Fruit fly (Drosophila melanogaster): ENCODE measurements around the gene CG33494.

The CG33494 gene

DNA sequence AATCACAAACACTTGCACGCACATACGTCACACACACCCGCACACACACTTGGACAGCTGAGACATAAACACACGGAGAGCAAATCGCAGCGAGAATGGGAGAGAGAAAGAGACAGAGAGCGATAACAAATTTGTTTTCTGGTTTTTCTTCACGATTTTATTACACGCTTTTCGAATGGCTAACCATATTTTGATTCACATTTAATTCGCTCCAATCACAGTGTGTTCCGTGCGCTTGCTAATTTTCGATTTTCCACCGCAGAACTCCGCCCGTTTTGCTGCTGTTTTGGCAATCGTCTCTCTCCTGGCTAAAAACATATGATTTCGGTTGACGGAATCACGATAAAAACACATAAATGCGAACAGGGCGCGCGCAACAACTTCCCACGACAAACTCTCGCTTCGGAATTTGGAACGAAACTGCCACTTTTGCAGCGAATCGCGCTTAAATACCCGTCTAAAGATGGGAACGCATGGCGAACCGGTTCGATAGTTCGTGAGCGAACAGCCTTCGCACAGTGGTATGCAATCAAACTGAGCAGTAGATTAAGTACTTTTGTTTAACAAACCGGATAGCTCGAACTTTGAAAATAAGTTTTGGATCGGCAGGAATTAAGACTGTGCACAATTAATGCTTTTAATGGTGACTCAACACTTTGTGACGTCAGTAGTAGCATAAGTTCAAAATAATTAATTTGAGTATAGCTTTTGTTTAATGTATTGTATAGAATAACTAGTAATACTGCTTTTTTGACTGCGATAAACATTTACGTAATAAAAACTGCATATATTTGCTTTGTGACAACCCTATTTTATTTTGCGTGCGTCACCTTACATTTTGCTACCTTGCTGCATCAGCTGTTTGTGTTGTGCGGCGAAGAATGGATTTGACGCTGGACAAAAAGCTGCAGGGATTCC, 22.1 kb downstream of the CG33494 start, which contains the start of the genes Fur1 and Vps33B (continued):
- TF ChIP-seq spab (GFP tag; optimal IDR thresholded peaks at IDR 0.05) (peak; percentile 90), Eip75B (GFP tag; optimal IDR thresholded peaks at IDR 0.05) (peak; percentile 98), achi (GFP tag; optimal IDR thresholded peaks at IDR 0.05) (peak; percentile 97), pdm3 (GFP tag; optimal IDR thresholded peaks at IDR 0.05) (peak; percentile 99), Eip78C (GFP tag) (peak; percentile 99), CG8119 (GFP tag; IDR thresholded peaks at IDR 0.05) (peak; percentile 95), CG6854 (GFP tag; optimal IDR thresholded peaks at IDR 0.05) (peak; percentile 78), Hr38 (GFP tag; optimal IDR thresholded peaks at IDR 0.05) (peak; percentile 91), CG9139 (GFP tag; optimal IDR thresholded peaks at IDR 0.05) (peak; percentile 76), CG34406 (GFP tag; optimal IDR thresholded peaks at IDR 0.05) (peak; percentile 97), CG8319 (GFP tag; optimal IDR thresholded peaks at IDR 0.05) (peak; percentile 96), CG11294 (GFP tag; IDR thresholded peaks at IDR 0.05) (peak; percentile 92), CG1621 (tag; optimal IDR thresholded peaks at IDR 0.05) (peak; percentile 94), CG15336 (GFP tag; IDR thresholded peaks at IDR 0.05) (peak; percentile 96), lz (GFP tag; optimal IDR thresholded peaks at IDR 0.05) (peak; percentile 99), CG3032 (tag; optimal IDR thresholded peaks at IDR 0.05) (peak; percentile 96), CG6163 (GFP tag; IDR thresholded peaks at IDR 0.05) (peak; percentile 95), acj6 (GFP tag; optimal IDR thresholded peaks at IDR 0.05) (peak; percentile 98), fd59A (GFP tag; optimal IDR thresholded peaks at IDR 0.05) (peak; percentile 95), CG8632 (GFP tag; optimal IDR thresholded peaks at IDR 0.05) (peak; percentile 97), CG3919 (GFP tag; optimal IDR thresholded peaks at IDR 0.05) (peak; percentile 98)

DNA sequence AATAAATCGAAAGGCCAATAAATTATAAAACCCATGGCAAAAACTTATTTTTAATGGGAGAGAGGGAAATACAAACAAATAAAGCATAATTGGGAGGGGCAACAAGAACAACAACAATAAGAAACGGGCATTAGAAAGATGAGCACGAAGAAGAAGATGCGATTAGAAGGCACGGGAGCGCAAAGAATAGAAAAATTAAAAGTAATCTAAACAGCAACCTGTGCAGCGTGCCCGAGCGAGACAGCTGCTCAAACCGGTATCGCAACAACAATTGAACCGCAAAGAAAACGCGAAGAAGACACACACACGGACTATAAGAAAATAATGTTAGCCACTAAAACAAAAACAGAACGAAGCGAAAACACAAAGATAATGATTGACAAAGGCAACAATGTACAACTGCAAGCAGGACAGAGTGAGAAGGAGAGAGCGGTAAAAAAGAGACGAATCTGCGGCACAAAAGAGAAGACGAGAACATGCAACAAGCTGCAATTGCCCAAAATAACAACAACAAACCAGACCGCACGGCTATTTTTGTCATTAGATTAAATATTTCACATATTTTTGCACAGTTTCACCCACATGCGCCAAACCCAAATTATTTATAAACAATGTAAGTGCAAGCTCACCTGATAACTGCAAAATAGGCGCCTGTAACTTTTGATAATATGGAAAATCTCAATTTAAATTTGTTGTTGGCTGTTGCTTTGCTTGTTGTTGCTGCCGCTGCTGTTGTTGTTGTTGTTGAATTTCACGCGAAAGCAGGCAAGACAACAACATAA, 22.9 kb downstream of the CG33494 start:
- no peak for TF ChIP-seq Eip93F (GFP tag; optimal IDR thresholded peaks at IDR 0.05)
- peak in 1 of 2 experiments; percentile 14 for TF ChIP-seq ss (GFP tag; optimal IDR thresholded peaks at IDR 0.05)
- TF ChIP-seq Hr38 (GFP tag; optimal IDR thresholded peaks at IDR 0.05) = no peak
- no peak for TF ChIP-seq fd59A (GFP tag; optimal IDR thresholded peaks at IDR 0.05)
- TF ChIP-seq CG34406 (GFP tag; optimal IDR thresholded peaks at IDR 0.05) = no peak
- peak; percentile 52 for TF ChIP-seq Eip78C (GFP tag)
- 0 out of 2 replicates have a peak, but pooled peaks have one; percentile 9 for TF ChIP-seq CG15336 (GFP tag; IDR thresholded peaks at IDR 0.05)
- TF ChIP-seq cyc (GFP tag; optimal IDR thresholded peaks at IDR 0.05) = no peak
- no peak for TF ChIP-seq CG10631 (GFP tag; optimal IDR thresholded peaks at IDR 0.05)
- TF ChIP-seq Sox14 (GFP tag; optimal IDR thresholded peaks at IDR 0.05) = peak; percentile 30
- TF ChIP-seq dsx (GFP tag; optimal IDR thresholded peaks at IDR 0.05; ENCODE audit: poor library complexity, severe bottlenecking) = peak; percentile 94
- peak; percentile 42; the same call in 1 of the 3 replicates for TF ChIP-seq CG6163 (GFP tag; IDR thresholded peaks at IDR 0.05)

DNA sequence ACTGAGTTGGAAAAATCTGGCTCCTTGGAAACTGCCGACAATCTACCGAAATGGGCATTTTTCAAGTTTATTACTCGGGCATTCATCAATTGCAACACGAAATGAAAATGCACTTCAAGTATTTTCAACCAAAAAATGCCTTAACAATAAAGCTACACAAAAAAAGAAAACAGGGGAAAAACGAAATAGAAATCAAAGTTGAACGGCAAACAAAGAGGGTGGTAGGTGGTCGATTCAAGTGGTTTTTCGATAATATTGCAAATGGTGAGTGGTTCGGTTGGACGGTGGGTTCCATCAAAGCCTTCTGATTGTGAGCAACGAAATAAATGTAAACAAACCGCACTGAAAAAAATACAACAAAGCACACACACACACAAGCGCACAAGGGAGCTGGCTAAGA, 28.8 kb downstream of the CG33494 start:
- TF ChIP-seq Sox102F (GFP tag; optimal IDR thresholded peaks at IDR 0.05) (no peak), CG3032 (tag; optimal IDR thresholded peaks at IDR 0.05) (no peak), vri (GFP tag; optimal IDR thresholded peaks at IDR 0.05) (peak; percentile 28), net (GFP tag; optimal IDR thresholded peaks at IDR 0.05) (no peak), Smox (GFP tag; optimal IDR thresholded peaks at IDR 0.05) (no peak), CG8119 (GFP tag; IDR thresholded peaks at IDR 0.05) (no peak), CG8632 (GFP tag; optimal IDR thresholded peaks at IDR 0.05) (no peak), cyc (GFP tag; optimal IDR thresholded peaks at IDR 0.05) (no peak)

Data from whole organism, prepupa.